Worm (Caenorhabditis elegans) whole organism, L1 larva: Measurements from ENCODE around the gene F59F5.4.
A peak's percentile ranks its signal among the peaks of the same experiment; 100 is the strongest.

Experiments used
- C04F5.9 ChIP-seq: sonication (generic microtip); optimal IDR thresholded peaks from 2 replicates; lab custom pipeline; 2016; ENCODE audit warnings: missing genetic modification characterization, missing compliant biosample characterization
- C34B4.2 ChIP-seq: sonication (generic microtip); optimal IDR thresholded peaks from 2 replicates; lab custom pipeline; 2017; ENCODE audit warnings: mild to moderate bottlenecking, missing genetic modification characterization, missing compliant biosample characterization
- F16B12.6 ChIP-seq: fragments of 150-350 bp; optimal IDR thresholded peaks from 2 replicates; lab custom pipeline; 2014; ENCODE audit warnings: missing biosample characterization, missing genetic modification characterization
- aha-1 ChIP-seq: fragments of 150-350 bp; optimal IDR thresholded peaks from 2 replicates; lab custom pipeline; 2014; ENCODE audit warnings: missing biosample characterization, missing genetic modification characterization
- ama-1 ChIP-seq: fragments of 150-350 bp; optimal IDR thresholded peaks from 2 replicates; lab custom pipeline; 2014
- ceh-63 ChIP-seq: fragments of 200-800 bp; sonication (Bioruptor generic); optimal IDR thresholded peaks from 2 replicates; lab custom pipeline; 2018; ENCODE audit warnings: mild to moderate bottlenecking, missing genetic modification characterization, missing compliant biosample characterization
- ceh-8 ChIP-seq: fragments of 200-800 bp; sonication (Bioruptor generic); optimal IDR thresholded peaks from 2 replicates; lab custom pipeline; 2018; ENCODE audit warnings: mild to moderate bottlenecking, missing genetic modification characterization, moderate library complexity, missing compliant biosample characterization
- ceh-82 ChIP-seq, 3 experiments: fragments of 150-350 bp in 1 of 3; sonication (generic microtip) in 2 of 3; optimal IDR thresholded peaks; 2 replicates each; lab custom pipeline; 2014 to 2017; ENCODE audit warnings: missing biosample characterization in 3 of 3, missing genetic modification characterization in 3 of 3
- ces-1 ChIP-seq: fragments of 150-350 bp; optimal IDR thresholded peaks from 2 replicates; lab custom pipeline; 2014; ENCODE audit warnings: missing biosample characterization, missing genetic modification reagents, missing genetic modification characterization
- dpl-1 ChIP-seq, 3 experiments: fragments of 150-350 bp in 2 of 3; sonication (generic microtip) in 1 of 3; optimal IDR thresholded peaks; 2 replicates each; lab custom pipeline; 2014 to 2017; ENCODE audit warnings: missing biosample characterization in 3 of 3, missing genetic modification characterization in 3 of 3, missing genetic modification reagents in 3 of 3
- efl-1 ChIP-seq, 4 experiments: fragments of 150-350 bp; optimal IDR thresholded peaks in 3 of 4; peaks in 1 of 4; 1 replicate in 1 of 4; 2 replicates in 3 of 4; lab custom pipeline; 2014; ENCODE audit warnings: missing biosample characterization in 2 of 4, missing genetic modification characterization in 2 of 4, missing genetic modification reagents in 2 of 4
- egl-27 ChIP-seq, 2 experiments: fragments of 150-350 bp in 1 of 2; sonication (generic microtip); optimal IDR thresholded peaks; 3 replicates each; lab custom pipeline; 2017 to 2018; ENCODE audit warnings: missing biosample characterization in 2 of 2, missing genetic modification characterization in 2 of 2, missing genetic modification reagents in 2 of 2
- elt-2 ChIP-seq: sonication (generic microtip); optimal IDR thresholded peaks from 2 replicates; lab custom pipeline; 2016; ENCODE audit warnings: missing genetic modification characterization, mild to moderate bottlenecking, inconsistent platforms, missing compliant biosample characterization, missing genetic modification reagents
- ets-5 ChIP-seq: fragments of 200-800 bp; sonication (Bioruptor generic); IDR thresholded peaks from 2 replicates; pipeline ENCODE4 v1.3.6; 2022; ENCODE audit warnings: missing genetic modification characterization, missing compliant biosample characterization
- fkh-8 ChIP-seq: sonication (generic microtip); optimal IDR thresholded peaks from 2 replicates; lab custom pipeline; 2016; ENCODE audit warnings: mild to moderate bottlenecking, missing genetic modification characterization, missing compliant biosample characterization
- hlh-17 ChIP-seq: fragments of 200-800 bp; sonication (Bioruptor generic); optimal IDR thresholded peaks from 2 replicates; lab custom pipeline; 2018; ENCODE audit warnings: missing genetic modification characterization, mild to moderate bottlenecking, missing compliant biosample characterization, moderate library complexity, borderline replicate concordance
- isw-1 ChIP-seq: fragments of 200-800 bp; sonication (Bioruptor generic); IDR thresholded peaks from 2 replicates; pipeline ENCODE4 v1.3.6; 2022; ENCODE audit warnings: missing genetic modification characterization, missing compliant biosample characterization
- lin-14 ChIP-seq: fragments of 200-800 bp; sonication (Bioruptor generic); optimal IDR thresholded peaks from 2 replicates; lab custom pipeline; 2018; ENCODE audit warnings: mild to moderate bottlenecking, missing genetic modification characterization, moderate library complexity, missing compliant biosample characterization
- lin-35 ChIP-seq, 2 experiments: fragments of 150-350 bp; optimal IDR thresholded peaks; 2 replicates each; lab custom pipeline; 2014; ENCODE audit warnings: missing biosample characterization in 2 of 2, missing genetic modification characterization in 2 of 2, missing genetic modification reagents in 2 of 2
- lir-3 ChIP-seq: sonication (generic microtip); optimal IDR thresholded peaks from 2 replicates; lab custom pipeline; 2016; ENCODE audit warnings: mild to moderate bottlenecking, missing genetic modification characterization, moderate library complexity, missing compliant biosample characterization; ENCODE audit not compliant: poor library complexity
- mab-9 ChIP-seq: fragments of 200-800 bp; sonication (Bioruptor generic); IDR thresholded peaks from 2 replicates; pipeline ENCODE4 v1.3.6; 2022; ENCODE audit warnings: missing genetic modification reagents, missing genetic modification characterization, missing compliant biosample characterization
- mdl-1 ChIP-seq, 2 experiments: fragments of 150-350 bp; optimal IDR thresholded peaks; 2 replicates each; lab custom pipeline; 2014 to 2017; ENCODE audit warnings: missing biosample characterization in 2 of 2, missing genetic modification characterization in 2 of 2, inconsistent platforms in 1 of 2
- nhr-12 ChIP-seq: sonication (generic microtip); optimal IDR thresholded peaks from 2 replicates; lab custom pipeline; 2017; ENCODE audit warnings: missing biosample characterization, missing genetic modification characterization
- nhr-237 ChIP-seq: fragments of 150-350 bp; optimal IDR thresholded peaks from 2 replicates; lab custom pipeline; 2014; ENCODE audit warnings: missing biosample characterization, missing genetic modification characterization
- nhr-28 ChIP-seq: fragments of 150-350 bp; optimal IDR thresholded peaks from 2 replicates; lab custom pipeline; 2014; ENCODE audit warnings: missing biosample characterization, missing genetic modification characterization
- nhr-47 ChIP-seq: sonication (generic microtip); optimal IDR thresholded peaks from 2 replicates; lab custom pipeline; 2016; ENCODE audit warnings: mild to moderate bottlenecking, missing genetic modification characterization, moderate library complexity, missing compliant biosample characterization
- nhr-76 ChIP-seq: sonication (generic microtip); optimal IDR thresholded peaks from 2 replicates; lab custom pipeline; 2017; ENCODE audit warnings: missing biosample characterization, missing genetic modification characterization
- nhr-84 ChIP-seq: sonication (generic microtip); optimal IDR thresholded peaks from 2 replicates; lab custom pipeline; 2017; ENCODE audit warnings: missing biosample characterization, missing genetic modification characterization
- nhr-85 ChIP-seq: sonication (generic microtip); peaks from one replicate; lab custom pipeline; 2016; ENCODE audit warnings: missing genetic modification characterization, inconsistent platforms, missing compliant biosample characterization
- nhr-90 ChIP-seq: sonication (generic microtip); optimal IDR thresholded peaks from 2 replicates; lab custom pipeline; 2016; ENCODE audit warnings: mild to moderate bottlenecking, missing genetic modification characterization, missing compliant biosample characterization; ENCODE audit not compliant: poor library complexity
- pax-3 ChIP-seq: fragments of 200-800 bp; sonication (Bioruptor generic); optimal IDR thresholded peaks from 2 replicates; lab custom pipeline; 2018; ENCODE audit warnings: mild to moderate bottlenecking, missing genetic modification characterization, moderate library complexity, missing compliant biosample characterization
- pqm-1 ChIP-seq: sonication (generic microtip); optimal IDR thresholded peaks from 3 replicates; lab custom pipeline; 2017; ENCODE audit warnings: missing biosample characterization, missing genetic modification characterization
- skn-1 ChIP-seq: fragments of 150-350 bp; optimal IDR thresholded peaks from 2 replicates; lab custom pipeline; 2014; ENCODE audit warnings: missing biosample characterization, missing genetic modification characterization
- snpc-4 ChIP-seq: fragments of 150-350 bp; optimal IDR thresholded peaks from 2 replicates; lab custom pipeline; 2014; ENCODE audit warnings: missing biosample characterization, missing genetic modification characterization
- sox-4 ChIP-seq: sonication (generic microtip); optimal IDR thresholded peaks from 2 replicates; lab custom pipeline; 2016; ENCODE audit warnings: missing genetic modification characterization, missing compliant biosample characterization
- tbx-2 ChIP-seq: sonication (generic microtip); optimal IDR thresholded peaks from 2 replicates; lab custom pipeline; 2016; ENCODE audit warnings: missing genetic modification characterization, missing compliant biosample characterization
- unc-130 ChIP-seq: fragments of 150-350 bp; optimal IDR thresholded peaks from 2 replicates; lab custom pipeline; 2017; ENCODE audit warnings: missing biosample characterization, missing genetic modification characterization, inconsistent platforms
- unc-30 ChIP-seq: sonication (generic microtip); optimal IDR thresholded peaks from 2 replicates; lab custom pipeline; 2017; ENCODE audit warnings: missing biosample characterization, missing genetic modification characterization
- zip-4 ChIP-seq: fragments of 200-800 bp; sonication (Bioruptor generic); optimal IDR thresholded peaks from 2 replicates; lab custom pipeline; 2018; ENCODE audit warnings: mild to moderate bottlenecking, missing genetic modification characterization, moderate library complexity, missing compliant biosample characterization
- ztf-11 ChIP-seq, 2 experiments: sonication (generic microtip); optimal IDR thresholded peaks; 2 replicates each; lab custom pipeline; 2016 to 2017; ENCODE audit warnings: missing genetic modification characterization in 2 of 2, missing biosample characterization in 1 of 2, missing compliant biosample characterization in 1 of 2

The F59F5.4 gene

ce11 chrX:10534625-10535244 is 8.1 kb upstream of the F59F5.4 start:
- TF ChIP-seq efl-1 (optimal IDR thresholded peaks at IDR 0.05; lab: Kevin White, UChicago), result no peak
- peak in 1 of 2 experiments; percentile 62 for TF ChIP-seq efl-1 (GFP tag; optimal IDR thresholded peaks at IDR 0.05 in 1 of 2; lab: Kevin White, UChicago)
- peak; percentile 2 for TF ChIP-seq elt-2
- TF ChIP-seq zip-4, result no peak
- no peak for TF ChIP-seq pax-3 (tag; lab: Kevin White, UChicago)
- no peak for TF ChIP-seq nhr-237 (tag; lab: Kevin White, UChicago)
- no peak for TF ChIP-seq nhr-85 (tag; lab: Kevin White, UChicago)

ce11 chrX:10541789-10542188 is 1.0 kb upstream of the F59F5.4 start:
- TF ChIP-seq skn-1 (tag; lab: Kevin White, UChicago) (no peak), mdl-1 (tag; optimal IDR thresholded peaks at IDR 0.05; lab: Kevin White, UChicago) (no peak), ama-1 (lab: Kevin White, UChicago) (no peak), egl-27 (tag; optimal IDR thresholded peaks at IDR 0.05; lab: Kevin White, UChicago) (no peak), nhr-47 (tag; lab: Kevin White, UChicago) (no peak), aha-1 (no peak), mab-9 (GFP tag; lab: Robert Waterston, UW) (no peak), C34B4.2 (no peak), hlh-17 (no peak), snpc-4 (no peak), efl-1 (optimal IDR thresholded peaks at IDR 0.05; lab: Kevin White, UChicago) (no peak), efl-1 (GFP tag; optimal IDR thresholded peaks at IDR 0.05 in 1 of 2; lab: Kevin White, UChicago) (no peak)

ce11 chrX:10545716-10546115 is 2.9 kb downstream of the F59F5.4 start, which contains the start of gene F59F5.5:
Gene F59F5.5, plus strand, starts transcription at chrX:10546016.
- no peak for TF ChIP-seq ztf-11 (tag; optimal IDR thresholded peaks at IDR 0.05; lab: Kevin White, UChicago)
- no peak for TF ChIP-seq nhr-237 (tag; lab: Kevin White, UChicago)
- no peak for TF ChIP-seq fkh-8 (tag; lab: Kevin White, UChicago)
- no peak for TF ChIP-seq tbx-2
- no peak for TF ChIP-seq unc-130 (tag; lab: Kevin White, UChicago)
- no peak for TF ChIP-seq nhr-76 (tag; lab: Kevin White, UChicago)
- no peak for TF ChIP-seq isw-1 (GFP tag; lab: Robert Waterston, UW)
- no peak for TF ChIP-seq pqm-1 (tag; lab: Kevin White, UChicago)
- no peak for TF ChIP-seq nhr-12 (tag; lab: Kevin White, UChicago)
- no peak for TF ChIP-seq nhr-90
- TF ChIP-seq hlh-17, result no peak
- no peak for TF ChIP-seq C34B4.2
- TF ChIP-seq mab-9 (GFP tag; lab: Robert Waterston, UW), result no peak
- TF ChIP-seq unc-30, result no peak
- TF ChIP-seq C04F5.9, result no peak
- no peak for TF ChIP-seq ceh-8 (GFP tag; lab: Kevin White, UChicago)

ce11 chrX:10553048-10553447 is 10.2 kb downstream of the F59F5.4 start:
- TF ChIP-seq ceh-8 (GFP tag; lab: Kevin White, UChicago), result peak; percentile 52
- TF ChIP-seq ceh-82 (tag; optimal IDR thresholded peaks at IDR 0.05; lab: Kevin White, UChicago), result no peak
- peak; percentile 29 for TF ChIP-seq lin-14
- TF ChIP-seq efl-1 (optimal IDR thresholded peaks at IDR 0.05; lab: Kevin White, UChicago), result no peak
- peak in 1 of 2 experiments; percentile 46 for TF ChIP-seq efl-1 (GFP tag; optimal IDR thresholded peaks at IDR 0.05 in 1 of 2; lab: Kevin White, UChicago)
- no peak for TF ChIP-seq zip-4

- TF ChIP-seq lin-35 (GFP tag; optimal IDR thresholded peaks at IDR 0.05; lab: Kevin White, UChicago) (peak; percentile 46 to 51), nhr-84 (tag; lab: Kevin White, UChicago) (no peak), isw-1 (GFP tag; lab: Robert Waterston, UW) (peak; percentile 42; the same call in 1 of the 2 replicates), ceh-63 (GFP tag; lab: Kevin White, UChicago) (no peak), ces-1 (no peak), dpl-1 (GFP tag; optimal IDR thresholded peaks at IDR 0.05; lab: Kevin White, UChicago) (peak; percentile 13 to 47 (median 32)), skn-1 (tag; lab: Kevin White, UChicago) (peak; percentile 75), zip-4 (no peak), tbx-2 (peak; percentile 84), aha-1 (no peak), ets-5 (GFP tag; lab: Robert Waterston, UW) (no peak), sox-4 (tag; lab: Kevin White, UChicago) (peak; percentile 26), F16B12.6 (no peak), nhr-28 (tag; lab: Kevin White, UChicago) (no peak), mab-9 (GFP tag; lab: Robert Waterston, UW) (no peak), nhr-76 (tag; lab: Kevin White, UChicago) (no peak), elt-2 (peak; percentile 23), lir-3 (tag; lab: Kevin White, UChicago) (no peak), lin-14 (peak; percentile 99)
Measured at ce11 chrX:10555189-10555964, 12.6 kb downstream of the F59F5.4 start, which contains the start of gene syd-2. Gene syd-2, minus strand, starts transcription at chrX:10555239.
